Worm (Caenorhabditis elegans): Measurements from ENCODE around the gene C18A3.10.
A peak's percentile ranks its signal among the peaks of the same experiment; 100 is the strongest.

Gene C18A3.10

DNA sequence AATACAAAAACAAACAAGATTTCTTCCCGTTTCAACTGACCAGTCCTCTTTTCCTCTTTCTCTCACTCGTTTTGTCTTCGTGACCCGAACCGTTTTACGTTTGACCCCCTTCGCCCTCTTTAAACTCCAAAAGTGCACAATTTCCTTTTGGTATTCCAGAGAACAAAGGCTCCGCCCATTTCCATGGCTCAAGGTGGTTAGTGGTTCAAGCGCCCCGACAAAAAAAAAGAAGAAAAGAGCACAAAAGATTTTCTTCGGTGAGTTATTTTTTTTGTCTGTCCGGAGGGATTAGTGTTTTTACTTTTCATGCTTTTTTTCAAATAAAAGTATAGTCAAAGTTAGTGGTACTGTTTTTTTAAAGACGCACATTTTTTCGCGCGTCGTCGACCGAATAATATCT is 8.1 kb downstream of the C18A3.10 start, which contains the start of gene osta-2:
osta-2 (plus strand) TSS at position 160 of the 400 bp plus-strand sequence.
- TF ChIP-seq nhr-19 (GFP tag; conservative IDR thresholded peaks at IDR 0.05) = no peak
- TF ChIP-seq aly-2 (tag; optimal IDR thresholded peaks at IDR 0.05) = no peak
- no peak for TF ChIP-seq sptf-1 (tag; optimal IDR thresholded peaks at IDR 0.05)
- TF ChIP-seq dpl-1 (GFP tag; optimal IDR thresholded peaks at IDR 0.05) = no peak
- TF ChIP-seq unc-130 (tag; optimal IDR thresholded peaks at IDR 0.05) = no peak
- no peak for TF ChIP-seq nhr-11 (tag; optimal IDR thresholded peaks at IDR 0.05)
- TF ChIP-seq C34B4.2 (tag; optimal IDR thresholded peaks at IDR 0.05) = no peak
- peak; percentile 27 for TF ChIP-seq lin-14 (GFP tag; optimal IDR thresholded peaks at IDR 0.05)
- no peak for TF ChIP-seq lin-35 (GFP tag; optimal IDR thresholded peaks at IDR 0.05)
- TF ChIP-seq C16A3.4 (tag; optimal IDR thresholded peaks at IDR 0.05) = no peak
- peak; percentile 12 for TF ChIP-seq blmp-1 (tag; optimal IDR thresholded peaks at IDR 0.05)
- no peak for TF ChIP-seq xbp-1 (tag; optimal IDR thresholded peaks at IDR 0.05)
- TF ChIP-seq egl-27 (tag; optimal IDR thresholded peaks at IDR 0.05) = no peak

DNA sequence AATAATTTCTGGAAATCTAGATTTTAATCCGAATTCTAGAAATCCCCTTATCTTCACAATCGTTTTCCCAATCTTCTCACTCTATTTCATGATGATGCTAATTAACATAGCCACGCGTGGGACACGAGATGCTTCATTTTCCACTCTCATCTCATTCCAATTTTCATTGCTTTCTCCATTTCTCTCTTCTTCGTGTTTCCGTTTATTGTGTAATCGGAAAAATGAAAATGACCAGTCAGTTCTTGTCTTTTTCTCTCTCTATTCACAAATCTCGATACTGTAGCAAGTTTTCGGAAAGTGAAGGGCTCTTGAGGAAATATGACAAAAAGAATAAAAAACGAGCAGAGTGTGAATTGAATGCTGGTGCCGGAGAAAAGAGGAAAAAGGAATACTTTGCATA is 11.2 kb downstream of the C18A3.10 start:
- TF ChIP-seq nhr-85 (tag) (peak; percentile 15), lin-14 (GFP tag; optimal IDR thresholded peaks at IDR 0.05) (peak; percentile 55), blmp-1 (tag; optimal IDR thresholded peaks at IDR 0.05) (peak; percentile 93), ces-1 (GFP tag; optimal IDR thresholded peaks at IDR 0.05) (no peak)

DNA sequence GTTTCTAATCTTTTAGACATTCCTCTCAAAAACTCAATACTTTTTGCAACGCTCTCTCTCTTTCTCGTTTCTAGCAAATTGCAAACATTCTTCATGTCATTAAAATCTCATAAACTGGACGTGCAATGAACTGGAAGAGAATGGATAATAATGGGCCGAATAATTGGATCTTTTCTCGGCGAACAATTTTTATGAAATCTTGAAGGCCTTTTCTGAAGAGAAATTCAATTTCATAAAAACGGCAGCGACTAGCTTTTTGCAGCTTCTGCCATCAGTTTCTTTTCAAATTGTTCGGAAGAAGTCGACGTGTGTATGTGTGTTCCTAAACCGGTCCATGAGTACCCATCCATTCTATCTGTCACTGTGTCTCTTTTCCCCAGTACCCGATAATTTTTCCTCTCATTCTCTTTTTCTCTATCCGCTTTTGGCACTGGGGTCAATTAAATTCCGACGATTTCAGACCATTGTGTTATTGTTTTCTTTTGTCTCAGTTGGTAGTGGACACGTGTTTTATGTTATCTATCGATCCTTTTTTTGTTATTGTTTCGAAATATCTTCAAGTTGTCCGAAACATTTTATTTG is 12.9 kb downstream of the C18A3.10 start:
- no peak for TF ChIP-seq nhr-19 (GFP tag; conservative IDR thresholded peaks at IDR 0.05)
- no peak for TF ChIP-seq jun-1 (tag; optimal IDR thresholded peaks at IDR 0.05)
- no peak for TF ChIP-seq vab-15 (tag; optimal IDR thresholded peaks at IDR 0.05)
- no peak for TF ChIP-seq unc-30 (tag; optimal IDR thresholded peaks at IDR 0.05)
- TF ChIP-seq efl-1 (optimal IDR thresholded peaks at IDR 0.05) = no peak
- TF ChIP-seq efl-1 (GFP tag; optimal IDR thresholded peaks at IDR 0.05 in 1 of 2) = peak in 1 of 2 experiments; percentile 50
- peak; percentile 78 for TF ChIP-seq nhr-85 (tag)
- TF ChIP-seq lin-15B (tag; optimal IDR thresholded peaks at IDR 0.05) = no peak
- no peak for TF ChIP-seq ceh-82 (tag; optimal IDR thresholded peaks at IDR 0.05)
- TF ChIP-seq ceh-63 (GFP tag; optimal IDR thresholded peaks at IDR 0.05) = no peak
- peak; percentile 69 for TF ChIP-seq blmp-1 (tag; optimal IDR thresholded peaks at IDR 0.05)
- no peak for TF ChIP-seq ztf-4 (tag; optimal IDR thresholded peaks at IDR 0.05)
- no peak for TF ChIP-seq ama-1 (optimal IDR thresholded peaks at IDR 0.05)
- no peak for TF ChIP-seq unc-98 (GFP tag; IDR thresholded peaks at IDR 0.05)
- TF ChIP-seq swsn-7 (tag; optimal IDR thresholded peaks at IDR 0.05) = no peak
- TF ChIP-seq lin-14 (GFP tag; optimal IDR thresholded peaks at IDR 0.05) = peak; percentile 46
- no peak for TF ChIP-seq zip-4 (GFP tag; optimal IDR thresholded peaks at IDR 0.05)
- peak; percentile 29 for TF ChIP-seq snu-23 (GFP tag; optimal IDR thresholded peaks at IDR 0.05)
- TF ChIP-seq fkh-10 (GFP tag; optimal IDR thresholded peaks at IDR 0.05) = peak; percentile 29

DNA sequence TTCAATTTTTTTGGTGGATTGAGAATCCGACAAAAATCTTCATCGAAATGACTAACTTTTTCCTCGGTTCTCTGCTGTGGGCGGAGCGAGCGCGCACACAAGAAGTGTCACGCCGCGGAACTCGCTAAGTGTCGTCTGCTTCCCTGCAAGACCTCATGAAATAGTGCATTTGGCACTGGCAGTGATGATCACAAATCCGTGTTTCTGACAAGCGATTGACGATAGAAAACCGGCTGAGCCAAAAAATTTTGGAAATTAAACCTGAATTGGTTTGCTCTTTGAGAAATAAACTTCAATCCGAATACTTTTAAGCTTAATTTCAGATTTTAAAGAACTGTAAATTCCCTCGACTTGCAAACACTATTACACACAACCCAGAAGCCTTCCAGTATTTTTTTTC is 14.2 kb downstream of the C18A3.10 start:
- TF ChIP-seq F16B12.6 (tag; optimal IDR thresholded peaks at IDR 0.05) (peak; percentile 12), skn-1 (tag; optimal IDR thresholded peaks at IDR 0.05) (peak; percentile 34), lin-15B (tag; optimal IDR thresholded peaks at IDR 0.05) (peak; percentile 36), tlp-1 (tag; optimal IDR thresholded peaks at IDR 0.05) (no peak), nhr-84 (tag; optimal IDR thresholded peaks at IDR 0.05) (no peak), nhr-71 (tag; optimal IDR thresholded peaks at IDR 0.05) (peak; percentile 89), nhr-12 (tag; optimal IDR thresholded peaks at IDR 0.05) (no peak), ceh-90 (tag; optimal IDR thresholded peaks at IDR 0.05) (no peak), egl-27 (tag; optimal IDR thresholded peaks at IDR 0.05) (peak in 1 of 2 experiments; percentile 57), snu-23 (GFP tag; optimal IDR thresholded peaks at IDR 0.05) (peak; percentile 84), rnt-1 (tag; optimal IDR thresholded peaks at IDR 0.05) (peak; percentile 93), lin-13 (GFP tag; optimal IDR thresholded peaks at IDR 0.05) (peak; percentile 53), nhr-19 (GFP tag; conservative IDR thresholded peaks at IDR 0.05) (peak; percentile 89), vab-15 (tag; optimal IDR thresholded peaks at IDR 0.05) (no peak), ztf-11 (tag; optimal IDR thresholded peaks at IDR 0.05) (no peak), ceh-63 (GFP tag; optimal IDR thresholded peaks at IDR 0.05) (no peak), C04F5.9 (tag; optimal IDR thresholded peaks at IDR 0.05) (peak; percentile 25), lir-3 (tag; optimal IDR thresholded peaks at IDR 0.05; ENCODE audit: poor library complexity) (peak; percentile 36), zag-1 (tag; optimal IDR thresholded peaks at IDR 0.05) (no peak), mab-9 (GFP tag; IDR thresholded peaks at IDR 0.05) (peak; percentile 35; the same call in 1 of the 2 replicates), dsc-1 (tag; optimal IDR thresholded peaks at IDR 0.05) (peak; percentile 71), sox-4 (tag; optimal IDR thresholded peaks at IDR 0.05) (no peak), pag-3 (tag; optimal IDR thresholded peaks at IDR 0.05; ENCODE audit: borderline replicate concordance, insufficient read depth) (no peak), pax-3 (tag; optimal IDR thresholded peaks at IDR 0.05) (no peak)

Data from whole organism, L1 larva.